Worm (Caenorhabditis elegans) whole organism, mixed stage, embryonic: ENCODE results near the gene F10B5.3.

ENCODE experiments used
- M03D4.4 ChIP-seq: sonication (generic microtip); optimal IDR thresholded peaks from 2 replicates; lab custom pipeline; 2017; ENCODE audit warnings: mild to moderate bottlenecking, missing genetic modification characterization, missing compliant biosample characterization
- bed-3 ChIP-seq: fragments of 200-800 bp; sonication (Bioruptor generic); optimal IDR thresholded peaks from 3 replicates; lab custom pipeline; 2018; ENCODE audit warnings: mild to moderate bottlenecking, missing genetic modification characterization, moderate library complexity, missing compliant biosample characterization
- blmp-1 ChIP-seq: fragments of 150-350 bp; optimal IDR thresholded peaks from 2 replicates; lab custom pipeline; 2014; ENCODE audit warnings: missing biosample characterization, missing genetic modification characterization
- ceh-39 ChIP-seq: fragments of 150-350 bp; optimal IDR thresholded peaks from 2 replicates; lab custom pipeline; 2014; ENCODE audit warnings: missing biosample characterization, missing genetic modification characterization
- ceh-43 ChIP-seq: fragments of 200-800 bp; sonication (Bioruptor generic); optimal IDR thresholded peaks from 2 replicates; lab custom pipeline; 2018; ENCODE audit warnings: mild to moderate bottlenecking, missing genetic modification characterization, moderate library complexity, missing compliant biosample characterization
- ceh-83 ChIP-seq: fragments of 200-800 bp; sonication (Bioruptor generic); optimal IDR thresholded peaks from 2 replicates; lab custom pipeline; 2018; ENCODE audit warnings: mild to moderate bottlenecking, missing genetic modification characterization, missing compliant biosample characterization
- ces-1 ChIP-seq: fragments of 150-350 bp; optimal IDR thresholded peaks from 2 replicates; lab custom pipeline; 2014; ENCODE audit warnings: missing biosample characterization, missing genetic modification reagents, missing genetic modification characterization
- cnd-1 ChIP-seq: fragments of 200-800 bp; sonication (Bioruptor generic); optimal IDR thresholded peaks from 2 replicates; lab custom pipeline; 2018; ENCODE audit warnings: mild to moderate bottlenecking, missing genetic modification characterization, missing compliant biosample characterization
- drap-1 ChIP-seq: fragments of 200-800 bp; sonication (Bioruptor generic); optimal IDR thresholded peaks from 3 replicates; lab custom pipeline; 2018; ENCODE audit warnings: mild to moderate bottlenecking, missing genetic modification characterization, missing compliant biosample characterization
- elt-1 ChIP-seq: sonication (generic microtip); optimal IDR thresholded peaks from 2 replicates; lab custom pipeline; 2017; ENCODE audit warnings: missing genetic modification characterization, mild to moderate bottlenecking, missing compliant biosample characterization, antibody characterized with exemption, moderate library complexity, borderline replicate concordance; ENCODE audit not compliant: insufficient read depth
- elt-3 ChIP-seq: fragments of 150-350 bp; optimal IDR thresholded peaks from 2 replicates; lab custom pipeline; 2014; ENCODE audit warnings: missing biosample characterization, missing genetic modification characterization
- flh-1 ChIP-seq: fragments of 200-800 bp; sonication (Bioruptor generic); optimal IDR thresholded peaks from 2 replicates; lab custom pipeline; 2018; ENCODE audit warnings: mild to moderate bottlenecking, missing genetic modification characterization, moderate library complexity, missing compliant biosample characterization
- ham-2 ChIP-seq: fragments of 200-800 bp; sonication (Bioruptor generic); optimal IDR thresholded peaks from 2 replicates; lab custom pipeline; 2018; ENCODE audit warnings: mild to moderate bottlenecking, missing genetic modification characterization, missing compliant biosample characterization
- hlh-1 ChIP-seq: fragments of 150-350 bp; optimal IDR thresholded peaks from 2 replicates; lab custom pipeline; 2014; ENCODE audit warnings: missing biosample characterization, missing genetic modification reagents, missing genetic modification characterization
- lin-13 ChIP-seq: fragments of 150-350 bp; optimal IDR thresholded peaks from 2 replicates; lab custom pipeline; 2014; ENCODE audit warnings: missing biosample characterization, missing genetic modification characterization
- lin-32 ChIP-seq: fragments of 200-800 bp; sonication (Bioruptor generic); optimal IDR thresholded peaks from 2 replicates; lab custom pipeline; 2018; ENCODE audit warnings: mild to moderate bottlenecking, missing genetic modification characterization, missing compliant biosample characterization
- lsy-2 ChIP-seq: fragments of 150-350 bp; optimal IDR thresholded peaks from 2 replicates; lab custom pipeline; 2014; ENCODE audit warnings: missing biosample characterization, missing genetic modification characterization
- mab-5 ChIP-seq: fragments of 150-350 bp; optimal IDR thresholded peaks from 2 replicates; lab custom pipeline; 2014; ENCODE audit warnings: missing biosample characterization, missing genetic modification characterization
- mep-1 ChIP-seq: fragments of 150-350 bp; optimal IDR thresholded peaks from 2 replicates; lab custom pipeline; 2017; ENCODE audit warnings: missing biosample characterization, missing genetic modification reagents, missing genetic modification characterization, inconsistent platforms
- mls-2 ChIP-seq: sonication (generic microtip); optimal IDR thresholded peaks from 2 replicates; lab custom pipeline; 2016; ENCODE audit warnings: mild to moderate bottlenecking, missing genetic modification characterization, moderate library complexity, missing compliant biosample characterization
- nhr-12 ChIP-seq: fragments of 150-350 bp; optimal IDR thresholded peaks from 2 replicates; lab custom pipeline; 2014; ENCODE audit warnings: missing biosample characterization, missing genetic modification characterization
- nhr-2 ChIP-seq: fragments of 150-350 bp; optimal IDR thresholded peaks from 2 replicates; lab custom pipeline; 2014; ENCODE audit warnings: missing biosample characterization, missing genetic modification characterization
- nhr-28 ChIP-seq: fragments of 150-350 bp; optimal IDR thresholded peaks from 2 replicates; lab custom pipeline; 2014; ENCODE audit warnings: missing biosample characterization, missing genetic modification characterization
- nhr-76 ChIP-seq: sonication (generic microtip); optimal IDR thresholded peaks from 2 replicates; lab custom pipeline; 2017; ENCODE audit warnings: missing biosample characterization, missing genetic modification characterization
- pha-4 ChIP-seq: fragments of 150-350 bp; optimal IDR thresholded peaks from 2 replicates; lab custom pipeline; 2018; ENCODE audit warnings: missing biosample characterization, missing genetic modification reagents, missing genetic modification characterization
- sem-2 ChIP-seq: fragments of 200-800 bp; sonication (Bioruptor generic); optimal IDR thresholded peaks from 2 replicates; lab custom pipeline; 2018; ENCODE audit warnings: mild to moderate bottlenecking, missing genetic modification characterization, missing compliant biosample characterization
- snpc-4 ChIP-seq: fragments of 150-350 bp; optimal IDR thresholded peaks from 2 replicates; lab custom pipeline; 2014; ENCODE audit warnings: missing biosample characterization, missing genetic modification characterization
- sptf-1 ChIP-seq: sonication (generic microtip); optimal IDR thresholded peaks from 2 replicates; lab custom pipeline; 2017; ENCODE audit warnings: mild to moderate bottlenecking, missing genetic modification characterization, moderate library complexity, missing compliant biosample characterization
- tbx-8 ChIP-seq: fragments of 200-800 bp; sonication (Bioruptor generic); optimal IDR thresholded peaks from 2 replicates; lab custom pipeline; 2018; ENCODE audit warnings: mild to moderate bottlenecking, missing genetic modification characterization, moderate library complexity, missing compliant biosample characterization
- unc-120 ChIP-seq: sonication (generic microtip); optimal IDR thresholded peaks from 2 replicates; lab custom pipeline; 2017; ENCODE audit warnings: missing genetic modification characterization, missing compliant biosample characterization; ENCODE audit not compliant: poor library complexity, severe bottlenecking
- unc-39 ChIP-seq: fragments of 150-350 bp; optimal IDR thresholded peaks from 2 replicates; lab custom pipeline; 2014; ENCODE audit warnings: missing biosample characterization, missing genetic modification characterization
- unc-62 ChIP-seq: fragments of 150-350 bp; optimal IDR thresholded peaks from 2 replicates; lab custom pipeline; 2014; ENCODE audit warnings: missing biosample characterization, missing genetic modification reagents, missing genetic modification characterization
- zip-8 ChIP-seq: fragments of 150-350 bp; optimal IDR thresholded peaks from 2 replicates; lab custom pipeline; 2014; ENCODE audit warnings: missing biosample characterization, missing genetic modification characterization
- ztf-11 ChIP-seq: fragments of 150-350 bp; optimal IDR thresholded peaks from 2 replicates; lab custom pipeline; 2014; ENCODE audit warnings: missing biosample characterization, missing genetic modification characterization

Gene F10B5.3

ce11 chrII:8128273-8129039 is 21.4 kb downstream of the F10B5.3 start:
- TF ChIP-seq nhr-12 (tag; lab: Kevin White, UChicago) (no peak), zip-8 (tag; lab: Kevin White, UChicago) (no peak), snpc-4 (tag; lab: Kevin White, UChicago) (no peak), tbx-8 (GFP tag; lab: Kevin White, UChicago) (peak; percentile 22), ceh-43 (no peak), mep-1 (tag; lab: Kevin White, UChicago) (peak; percentile 61), drap-1 (GFP tag; lab: Kevin White, UChicago) (peak; percentile 51), lin-32 (GFP tag; lab: Kevin White, UChicago) (peak; percentile 9), mab-5 (no peak), nhr-28 (tag; lab: Kevin White, UChicago) (no peak), bed-3 (GFP tag; lab: Kevin White, UChicago) (no peak), blmp-1 (tag; lab: Kevin White, UChicago) (no peak), lin-13 (tag; lab: Kevin White, UChicago) (no peak), nhr-76 (tag; lab: Kevin White, UChicago) (no peak), ztf-11 (tag; lab: Kevin White, UChicago) (no peak), pha-4 (no peak), nhr-2 (no peak), cnd-1 (tag; lab: Kevin White, UChicago) (peak; percentile 16), ceh-83 (GFP tag; lab: Kevin White, UChicago) (no peak), M03D4.4 (peak; percentile 46), ces-1 (GFP tag; lab: Kevin White, UChicago) (no peak), sptf-1 (tag; lab: Kevin White, UChicago) (peak; percentile 71), lsy-2 (tag; lab: Kevin White, UChicago) (peak; percentile 17), unc-62 (no peak), elt-1 (tag; lab: Kevin White, UChicago) (no peak), mls-2 (tag; lab: Kevin White, UChicago) (peak; percentile 66), ham-2 (GFP tag; lab: Kevin White, UChicago) (peak; percentile 66), sem-2 (GFP tag; lab: Kevin White, UChicago) (peak; percentile 34), ceh-39 (no peak), hlh-1 (tag; lab: Kevin White, UChicago) (peak; percentile 22), unc-39 (no peak), unc-120 (tag; lab: Kevin White, UChicago) (peak; percentile 89)
- TF ChIP-seq, all 35 proteins: peak for 13

- TF ChIP-seq ham-2 (GFP tag; lab: Kevin White, UChicago) (no peak), zip-8 (tag; lab: Kevin White, UChicago) (no peak), hlh-1 (tag; lab: Kevin White, UChicago) (no peak), flh-1 (no peak), snpc-4 (tag; lab: Kevin White, UChicago) (no peak), nhr-76 (tag; lab: Kevin White, UChicago) (no peak), cnd-1 (tag; lab: Kevin White, UChicago) (no peak), elt-3 (tag; lab: Kevin White, UChicago) (no peak), M03D4.4 (no peak), nhr-12 (tag; lab: Kevin White, UChicago) (no peak), sem-2 (GFP tag; lab: Kevin White, UChicago) (no peak), lin-32 (GFP tag; lab: Kevin White, UChicago) (no peak), nhr-2 (no peak), lin-13 (tag; lab: Kevin White, UChicago) (no peak), drap-1 (GFP tag; lab: Kevin White, UChicago) (no peak), sptf-1 (tag; lab: Kevin White, UChicago) (no peak)
- TF ChIP-seq, all 35 proteins: peak for 0
Measured at ce11 chrII:8127794-8128193, 22.0 kb downstream of the F10B5.3 start.

ce11 chrII:8127290-8127689 is 22.5 kb downstream of the F10B5.3 start:
- TF ChIP-seq nhr-2: peak; percentile 67
- TF ChIP-seq ces-1 (GFP tag; lab: Kevin White, UChicago): no peak
